Worm (Caenorhabditis elegans) whole organism, late embryonic: Measurements from ENCODE around the gene idpp-16.

Experiments
- ama-1 ChIP-seq: fragments of 150-350 bp; optimal IDR thresholded peaks from 2 replicates; lab custom pipeline; 2014
- ceh-9 ChIP-seq: sonication (generic microtip); optimal IDR thresholded peaks from 2 replicates; lab custom pipeline; 2016; ENCODE audit warnings: mild to moderate bottlenecking, missing genetic modification characterization, inconsistent platforms, missing compliant biosample characterization

DNA sequence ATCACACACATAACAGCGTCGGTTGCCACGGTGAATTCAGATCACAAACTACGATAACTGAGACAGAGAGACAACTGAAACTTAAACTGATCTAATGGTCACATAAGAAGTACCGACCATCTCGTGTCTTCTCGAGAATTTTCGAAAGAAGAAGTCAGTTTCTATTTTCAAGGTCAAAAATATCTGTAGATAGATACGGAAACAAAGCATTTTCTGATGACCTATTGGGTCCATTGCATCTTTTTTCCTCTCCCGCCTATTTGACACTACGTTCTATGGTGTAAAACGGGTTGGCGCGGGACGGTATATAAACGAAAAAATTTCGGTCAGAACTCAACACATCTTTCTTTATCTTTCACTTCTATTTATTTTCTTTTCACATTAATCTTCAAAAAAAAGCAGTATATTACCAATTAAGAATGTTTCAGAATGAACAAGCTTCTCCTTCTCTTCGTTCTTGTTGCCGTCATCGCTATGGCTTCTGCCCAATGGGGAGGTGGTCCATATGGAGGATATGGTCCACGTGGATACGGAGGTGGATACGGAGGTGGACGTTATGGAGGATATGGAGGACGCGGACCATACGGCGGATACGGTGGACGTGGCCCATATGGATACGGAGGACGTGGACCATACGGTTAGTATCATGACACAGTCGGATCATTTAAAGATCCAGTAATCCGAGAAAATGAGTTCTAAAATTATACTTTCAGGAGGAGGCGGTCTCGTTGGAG lies 9.8 kb upstream of the idpp-16 start, which contains the start of gene nlp-24:
- no peak for TF ChIP-seq ama-1 (lab: Kevin White, UChicago)
- TF ChIP-seq ceh-9 (tag; lab: Kevin White, UChicago), result no peak
